Worm (Caenorhabditis elegans): Measurements from ENCODE around the gene srv-27.

srv-27 gene

DNA sequence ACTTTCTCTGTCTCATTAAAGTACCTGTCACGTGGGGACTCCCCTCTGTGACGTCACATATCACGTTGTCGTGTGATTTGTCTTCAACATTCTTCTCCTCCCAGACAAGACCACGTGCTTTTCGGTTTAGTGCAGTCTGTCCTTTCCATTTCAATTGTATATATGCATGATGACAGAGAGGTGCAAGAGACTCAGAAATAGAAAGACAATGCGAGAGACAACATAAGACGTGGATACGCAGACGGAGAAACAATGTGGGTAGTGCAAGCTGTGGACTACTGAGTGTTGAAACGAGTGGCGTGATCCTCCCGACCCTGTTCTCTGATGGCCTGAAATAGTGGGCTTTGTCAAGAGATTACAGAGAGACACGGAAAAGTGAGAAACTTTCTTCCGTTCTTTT lies 38.6 kb upstream of the srv-27 start (continued):
- no peak for TF ChIP-seq nhr-77 (tag; optimal IDR thresholded peaks at IDR 0.05)
- no peak for TF ChIP-seq ceh-82 (tag; optimal IDR thresholded peaks at IDR 0.05)
- TF ChIP-seq jun-1 (tag; optimal IDR thresholded peaks at IDR 0.05) = peak; percentile 95
- TF ChIP-seq zag-1 (tag; optimal IDR thresholded peaks at IDR 0.05) = no peak
- no peak for TF ChIP-seq fkh-2 (tag; optimal IDR thresholded peaks at IDR 0.05)
- peak; percentile 94 for TF ChIP-seq elt-2 (tag; optimal IDR thresholded peaks at IDR 0.05)
- no peak for TF ChIP-seq daf-12 (tag; optimal IDR thresholded peaks at IDR 0.05)
- peak; percentile 23 for TF ChIP-seq sea-2 (GFP tag; optimal IDR thresholded peaks at IDR 0.05)
- peak; percentile 14 for TF ChIP-seq egl-27 (tag; optimal IDR thresholded peaks at IDR 0.05)
- peak; percentile 69 for TF ChIP-seq elt-1 (tag; optimal IDR thresholded peaks at IDR 0.05)
- peak; percentile 41 for TF ChIP-seq fos-1 (tag; optimal IDR thresholded peaks at IDR 0.05)

DNA sequence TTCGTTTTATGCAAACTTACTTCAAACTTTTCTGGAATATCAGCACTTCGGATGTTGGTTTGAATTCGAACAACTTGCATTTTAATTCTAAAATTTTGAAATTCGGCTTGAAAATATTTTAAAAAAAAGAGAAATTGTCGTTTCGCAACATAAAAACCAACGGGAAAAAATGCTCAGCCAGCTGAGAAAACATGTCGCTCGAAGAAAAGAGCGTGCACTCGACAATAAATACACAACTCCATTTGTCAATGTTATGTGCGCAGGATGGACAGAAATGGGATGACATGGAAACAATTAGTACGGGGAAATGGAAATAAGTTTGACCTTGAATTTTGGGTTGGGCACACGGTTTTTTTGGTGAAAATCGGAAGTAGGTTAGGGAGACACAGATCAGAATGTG lies 37.8 kb upstream of the srv-27 start, which contains the start of gene mif-4:
Gene mif-4 (minus strand): TSS at position 87 of the 400 bp plus-strand sequence.
- TF ChIP-seq tbx-2 (tag; optimal IDR thresholded peaks at IDR 0.05) = no peak
- TF ChIP-seq pha-4 (tag; optimal IDR thresholded peaks at IDR 0.05) = peak; percentile 65

DNA sequence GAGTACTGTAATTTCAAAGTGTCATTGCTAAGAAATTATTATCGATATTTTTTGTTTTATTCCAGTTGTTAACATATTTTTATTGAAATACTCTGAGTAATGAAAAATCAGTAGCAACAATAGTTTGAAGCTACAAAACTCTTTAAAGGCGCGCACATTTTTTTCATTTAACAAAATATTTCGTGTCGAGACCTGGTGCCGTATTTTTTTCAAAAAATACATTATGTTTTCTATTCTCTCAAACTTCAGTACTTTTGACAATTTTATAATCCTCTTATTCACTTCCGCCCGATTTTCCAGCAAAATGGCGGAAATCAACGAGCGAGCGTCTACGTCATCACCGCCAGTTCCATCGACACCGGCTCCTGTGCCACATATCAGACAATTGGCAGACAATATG lies 35.8 kb upstream of the srv-27 start, which contains the start of gene blos-2:
Gene blos-2 (plus strand): TSS at position 301 of the 400 bp plus-strand sequence.
- TF ChIP-seq mml-1 (tag; optimal IDR thresholded peaks at IDR 0.05) (no peak), tbx-2 (tag; optimal IDR thresholded peaks at IDR 0.05) (no peak), nhr-237 (tag; optimal IDR thresholded peaks at IDR 0.05) (no peak), jun-1 (tag; optimal IDR thresholded peaks at IDR 0.05) (no peak), ceh-9 (tag; optimal IDR thresholded peaks at IDR 0.05) (no peak), egl-27 (tag; optimal IDR thresholded peaks at IDR 0.05) (no peak), pha-4 (tag; optimal IDR thresholded peaks at IDR 0.05) (no peak), skn-1 (tag; optimal IDR thresholded peaks at IDR 0.05) (no peak)

DNA sequence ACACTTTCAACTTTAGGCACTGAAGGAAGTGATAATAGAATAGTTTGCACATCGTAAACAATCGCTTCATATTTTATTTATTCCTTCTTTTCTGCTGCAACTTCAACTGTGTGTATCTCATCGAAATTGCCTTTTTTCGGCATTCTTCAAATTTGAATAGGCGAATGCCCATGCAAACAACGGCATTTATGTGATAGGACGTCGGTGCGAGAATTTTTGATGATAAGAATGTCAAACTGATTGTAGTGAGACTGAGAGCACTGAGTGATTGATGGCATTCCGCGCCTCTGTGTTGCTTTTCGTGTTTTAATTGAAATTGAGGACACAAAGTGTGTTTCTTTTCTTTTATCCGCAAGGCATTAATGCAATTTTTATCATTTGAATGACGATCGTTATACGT lies 32.6 kb upstream of the srv-27 start:
- no peak for TF ChIP-seq pha-4 (tag; optimal IDR thresholded peaks at IDR 0.05)
- TF ChIP-seq elt-2 (tag; optimal IDR thresholded peaks at IDR 0.05) = peak; percentile 81
- TF ChIP-seq snpc-4 (tag; optimal IDR thresholded peaks at IDR 0.05) = no peak
- peak; percentile 37 for TF ChIP-seq pqm-1 (tag; optimal IDR thresholded peaks at IDR 0.05)
- TF ChIP-seq ceh-16 (tag; optimal IDR thresholded peaks at IDR 0.05) = no peak
- no peak for TF ChIP-seq ceh-28 (tag; optimal IDR thresholded peaks at IDR 0.05)
- TF ChIP-seq nhr-28 (tag; optimal IDR thresholded peaks at IDR 0.05) = no peak

DNA sequence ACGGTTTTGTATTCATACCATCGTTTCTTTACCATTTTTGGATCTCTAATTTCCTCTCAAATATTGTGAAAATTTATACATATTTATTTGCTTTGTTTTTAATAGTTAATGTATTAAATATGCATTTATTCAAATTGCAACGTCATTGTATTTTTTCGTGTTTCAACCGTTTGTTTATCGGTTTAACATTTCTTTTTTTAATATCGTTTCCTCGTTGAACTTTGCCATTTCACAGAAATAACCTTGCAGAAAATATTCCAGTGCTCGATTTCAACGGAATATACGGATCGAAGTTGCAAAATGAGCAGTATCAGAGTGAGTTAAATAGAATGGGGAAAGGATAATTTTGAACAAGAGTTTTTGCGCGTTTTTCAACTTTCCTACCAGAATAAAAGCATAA lies 31.2 kb upstream of the srv-27 start, which contains the start of gene seu-1:
Gene seu-1 (plus strand): TSS at position 301 of the 400 bp plus-strand sequence.
- TF ChIP-seq egl-5 (tag; optimal IDR thresholded peaks at IDR 0.05) (no peak), unc-62 (GFP tag; optimal IDR thresholded peaks at IDR 0.05) (no peak), nhr-25 (tag; optimal IDR thresholded peaks at IDR 0.05) (no peak), ceh-82 (tag; optimal IDR thresholded peaks at IDR 0.05) (no peak), daf-12 (tag; optimal IDR thresholded peaks at IDR 0.05) (no peak)

DNA sequence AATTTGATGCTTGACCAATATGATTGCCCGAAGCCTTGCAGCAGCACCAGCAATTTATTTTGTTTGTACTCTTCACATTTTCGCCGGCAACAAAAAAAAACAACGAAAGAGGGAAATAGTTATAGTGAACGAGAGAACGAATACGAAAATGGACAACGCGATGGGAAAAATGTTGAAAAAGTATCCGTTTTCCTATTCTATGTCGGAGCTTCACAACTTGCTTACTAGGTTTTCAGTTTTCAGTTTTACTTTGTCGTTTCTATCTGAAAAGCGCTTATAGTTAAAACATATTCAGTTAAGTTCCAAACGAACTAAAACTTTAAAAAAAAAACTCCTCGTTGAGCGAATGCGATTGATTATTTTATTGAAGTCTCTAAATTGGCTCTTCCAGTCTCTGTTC lies 30.0 kb upstream of the srv-27 start:
- no peak for TF ChIP-seq snpc-4 (tag; optimal IDR thresholded peaks at IDR 0.05)
- TF ChIP-seq egl-5 (tag; optimal IDR thresholded peaks at IDR 0.05) = no peak

DNA sequence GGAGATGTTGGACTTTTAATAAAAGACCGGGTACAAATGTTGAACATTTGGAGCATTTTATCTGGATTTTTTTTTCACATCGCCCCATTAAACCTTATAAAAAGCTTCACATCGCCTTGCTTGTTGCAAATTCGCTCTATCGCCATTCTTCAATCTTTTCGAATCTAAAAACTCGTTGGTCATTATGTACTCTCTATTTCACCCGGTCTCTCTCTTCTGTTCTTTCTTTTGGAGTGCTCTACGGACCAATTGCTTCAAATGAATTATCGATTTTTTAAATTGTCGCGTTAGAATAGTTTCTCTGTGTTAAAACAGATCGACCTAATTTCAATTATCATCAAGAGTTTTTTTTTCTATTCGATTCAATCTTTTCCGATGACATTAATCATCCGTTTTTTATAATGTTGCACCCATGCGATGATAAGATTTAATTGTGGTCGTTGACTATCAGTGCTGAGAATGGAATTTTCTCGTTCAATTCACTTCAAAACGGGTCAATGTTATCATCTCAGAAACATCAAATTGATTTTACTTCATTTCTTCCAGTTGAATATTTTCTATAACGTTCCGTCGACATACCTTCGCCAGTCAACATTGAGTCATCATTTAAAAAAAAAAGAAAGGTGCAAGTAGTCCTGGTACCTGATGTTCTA lies 29.3 kb upstream of the srv-27 start:
- TF ChIP-seq ceh-28 (tag; optimal IDR thresholded peaks at IDR 0.05) = peak; percentile 76
- no peak for TF ChIP-seq eor-1 (tag; optimal IDR thresholded peaks at IDR 0.05)
- TF ChIP-seq elt-2 (tag; optimal IDR thresholded peaks at IDR 0.05) = peak; percentile 71
- TF ChIP-seq daf-12 (tag; optimal IDR thresholded peaks at IDR 0.05) = no peak
- TF ChIP-seq nfya-1 (tag; optimal IDR thresholded peaks at IDR 0.05; ENCODE audit: insufficient read depth) = peak; percentile 8
- TF ChIP-seq elt-1 (tag; optimal IDR thresholded peaks at IDR 0.05) = no peak
- peak; percentile 53 for TF ChIP-seq lin-39 (tag; optimal IDR thresholded peaks at IDR 0.05)
- peak; percentile 53 for TF ChIP-seq lin-15B (tag; optimal IDR thresholded peaks at IDR 0.05)
- peak; percentile 19 for TF ChIP-seq snpc-4 (tag; optimal IDR thresholded peaks at IDR 0.05)
